Fruit fly (Drosophila melanogaster) Kc167 (cell line): ENCODE data around the gene Dok.

Source experiments
- Myc ChIP-seq: fragments of >200 bp; optimal IDR thresholded peaks from 2 replicates; lab custom pipeline; 2017; ENCODE audit warnings: missing external identifiers
- Sin3A ChIP-seq: fragments of >200 bp; optimal IDR thresholded peaks from 2 replicates; lab custom pipeline; 2018; ENCODE audit warnings: missing external identifiers
- h ChIP-seq: fragments of >200 bp; optimal IDR thresholded peaks from 3 replicates; lab custom pipeline; 2018; ENCODE audit warnings: missing external identifiers
- insv ChIP-seq: fragments of >200 bp; optimal IDR thresholded peaks from 3 replicates; lab custom pipeline; 2018; ENCODE audit warnings: missing external identifiers
- psq ChIP-seq: fragments of >200 bp; optimal IDR thresholded peaks from 2 replicates; lab custom pipeline; 2017; ENCODE audit warnings: missing external identifiers
- ttk ChIP-seq: sonication (Bioruptor generic); optimal IDR thresholded peaks from 2 replicates; lab custom pipeline; 2017; ENCODE audit warnings: missing external identifiers

The Dok gene

dm6 chrX:7320455-7321224 is 3.4 kb upstream of the Dok start:
- no peak for TF ChIP-seq insv (lab: Kevin White, UChicago)
- TF ChIP-seq ttk (lab: Kevin White, UChicago): no peak
- TF ChIP-seq Myc (lab: Kevin White, UChicago): no peak
- no peak for TF ChIP-seq psq (lab: Kevin White, UChicago)
- TF ChIP-seq h (lab: Kevin White, UChicago): no peak
- no peak for TF ChIP-seq Sin3A

dm6 chrX:7321829-7322228 is 2.2 kb upstream of the Dok start:
- TF ChIP-seq Myc (lab: Kevin White, UChicago): no peak
- no peak for TF ChIP-seq h (lab: Kevin White, UChicago)
- no peak for TF ChIP-seq ttk (lab: Kevin White, UChicago)
- no peak for TF ChIP-seq psq (lab: Kevin White, UChicago)
- TF ChIP-seq Sin3A: no peak
- no peak for TF ChIP-seq insv (lab: Kevin White, UChicago)

- TF ChIP-seq psq (lab: Kevin White, UChicago) (no peak), Myc (lab: Kevin White, UChicago) (no peak), insv (lab: Kevin White, UChicago) (no peak), ttk (lab: Kevin White, UChicago) (no peak), Sin3A (no peak), h (lab: Kevin White, UChicago) (no peak)
Observed at dm6 chrX:7324816-7325246, 817 bp downstream of the Dok start.

dm6 chrX:7328746-7329145 is 4.7 kb downstream of the Dok start, which contains the start of gene Acsf3:
TSS of gene Acsf3 (plus strand) at chrX:7329046.
- no peak for TF ChIP-seq Myc (lab: Kevin White, UChicago)
- TF ChIP-seq h (lab: Kevin White, UChicago): no peak
- TF ChIP-seq psq (lab: Kevin White, UChicago): no peak
- TF ChIP-seq ttk (lab: Kevin White, UChicago): no peak
- TF ChIP-seq insv (lab: Kevin White, UChicago): no peak
- TF ChIP-seq Sin3A: no peak

- TF ChIP-seq Sin3A (no peak), insv (lab: Kevin White, UChicago) (no peak)
Observed at dm6 chrX:7332091-7332490, 8.1 kb downstream of the Dok start, which contains the start of gene CG42780. TSS of gene CG42780 (minus strand) at chrX:7332191.

- no peak for TF ChIP-seq Myc (lab: Kevin White, UChicago)
- TF ChIP-seq psq (lab: Kevin White, UChicago): no peak
- no peak for TF ChIP-seq ttk (lab: Kevin White, UChicago)
- TF ChIP-seq h (lab: Kevin White, UChicago): no peak
- TF ChIP-seq Sin3A: no peak
- TF ChIP-seq insv (lab: Kevin White, UChicago): no peak
Observed at dm6 chrX:7332493-7332892, 8.5 kb downstream of the Dok start.

- TF ChIP-seq ttk (lab: Kevin White, UChicago): no peak
- no peak for TF ChIP-seq insv (lab: Kevin White, UChicago)
- no peak for TF ChIP-seq Myc (lab: Kevin White, UChicago)
- TF ChIP-seq psq (lab: Kevin White, UChicago): no peak
- no peak for TF ChIP-seq h (lab: Kevin White, UChicago)
- TF ChIP-seq Sin3A: no peak
Observed at dm6 chrX:7333298-7333743, 9.3 kb downstream of the Dok start.

dm6 chrX:7333858-7334800 is 10.1 kb downstream of the Dok start:
- TF ChIP-seq insv (lab: Kevin White, UChicago): no peak
- no peak for TF ChIP-seq ttk (lab: Kevin White, UChicago)
- no peak for TF ChIP-seq psq (lab: Kevin White, UChicago)

- no peak for TF ChIP-seq ttk (lab: Kevin White, UChicago)
- TF ChIP-seq Myc (lab: Kevin White, UChicago): no peak
- no peak for TF ChIP-seq h (lab: Kevin White, UChicago)
Observed at dm6 chrX:7334801-7335176, 10.8 kb downstream of the Dok start.

- TF ChIP-seq insv (lab: Kevin White, UChicago): no peak
- no peak for TF ChIP-seq Sin3A
- TF ChIP-seq psq (lab: Kevin White, UChicago): no peak
- no peak for TF ChIP-seq Myc (lab: Kevin White, UChicago)
- TF ChIP-seq ttk (lab: Kevin White, UChicago): no peak
- no peak for TF ChIP-seq h (lab: Kevin White, UChicago)
Observed at dm6 chrX:7335524-7335991, 11.5 kb downstream of the Dok start.

- TF ChIP-seq ttk (lab: Kevin White, UChicago) (no peak), Myc (lab: Kevin White, UChicago) (no peak), psq (lab: Kevin White, UChicago) (no peak), Sin3A (no peak), insv (lab: Kevin White, UChicago) (no peak), h (lab: Kevin White, UChicago) (no peak)
Observed at dm6 chrX:7336121-7336961, 12.3 kb downstream of the Dok start.
